Fruit fly (Drosophila melanogaster): ENCODE measurements around the gene CG7130.

Gene CG7130

dm6 chr3L:22078063-22078462 is 2.5 kb upstream of the CG7130 start (continued):
- TF ChIP-seq Mrtf (GFP tag; IDR thresholded peaks at IDR 0.05) (0 out of 3 replicates have a peak, but pooled peaks have one; percentile 39), fd64A (GFP tag; optimal IDR thresholded peaks at IDR 0.05) (no peak), CG1792 (GFP tag; optimal IDR thresholded peaks at IDR 0.05) (no peak), CG6689 (GFP tag; IDR thresholded peaks at IDR 0.05) (peak; percentile 55), CG6175 (GFP tag; IDR thresholded peaks at IDR 0.05) (no peak), D19B (GFP tag; optimal IDR thresholded peaks at IDR 0.05) (no peak), CG16813 (GFP tag; IDR thresholded peaks at IDR 0.05; ENCODE audit: partially characterized antibody) (peak; percentile 89), CG2199 (GFP tag; IDR thresholded peaks at IDR 0.05) (no peak), CG10366 (GFP tag; IDR thresholded peaks at IDR 0.05) (peak; percentile 62), onecut (GFP tag; IDR thresholded peaks at IDR 0.05) (peak; percentile 31), NC2α (GFP tag; optimal IDR thresholded peaks at IDR 0.05) (peak; percentile 2), mam (GFP tag; optimal IDR thresholded peaks at IDR 0.05) (peak; percentile 48), emc (GFP tag; optimal IDR thresholded peaks at IDR 0.05) (no peak), Oli (tag; optimal IDR thresholded peaks at IDR 0.05) (peak; percentile 45), H2.0 (GFP tag; IDR thresholded peaks at IDR 0.05) (no peak), unpg (GFP tag; optimal IDR thresholded peaks at IDR 0.05) (peak; percentile 63), CG32532 (GFP tag; IDR thresholded peaks at IDR 0.05) (peak; percentile 69), C15 (GFP tag; IDR thresholded peaks at IDR 0.05) (no peak), HHEX (GFP tag; optimal IDR thresholded peaks at IDR 0.05) (peak; percentile 50), CG6765 (GFP tag; optimal IDR thresholded peaks at IDR 0.05) (no peak), CG12236 (GFP tag; optimal IDR thresholded peaks at IDR 0.05) (no peak), Poxn (GFP tag; IDR thresholded peaks at IDR 0.05) (no peak), fd3F (GFP tag; optimal IDR thresholded peaks at IDR 0.05) (no peak), hkb (optimal IDR thresholded peaks at IDR 0.05) (no peak), hkb (GFP tag; IDR thresholded peaks at IDR 0.05) (peak; percentile 58; the same call in 1 of the 2 replicates), Lpt (GFP tag; optimal IDR thresholded peaks at IDR 0.05) (no peak), CG4707 (GFP tag; optimal IDR thresholded peaks at IDR 0.05) (no peak), eve (GFP tag; optimal IDR thresholded peaks at IDR 0.05) (no peak), CG7987 (GFP tag; optimal IDR thresholded peaks at IDR 0.05) (no peak), Sry-δ (GFP tag; optimal IDR thresholded peaks at IDR 0.05) (peak; percentile 74), CG32772 (GFP tag; IDR thresholded peaks at IDR 0.05) (no peak), Hand (GFP tag; optimal IDR thresholded peaks at IDR 0.05) (no peak), tio (GFP tag; optimal IDR thresholded peaks at IDR 0.05) (peak; percentile 35), Nf-YA (GFP tag; IDR thresholded peaks at IDR 0.05) (0 out of 2 replicates have a peak, but pooled peaks have one; percentile 19), Fer3 (tag; optimal IDR thresholded peaks at IDR 0.05) (peak; percentile 52), Hmr (GFP tag; optimal IDR thresholded peaks at IDR 0.05) (peak; percentile 57), CG11696 (GFP tag; IDR thresholded peaks at IDR 0.05) (peak; percentile 55; the same call in 1 of the 2 replicates), ro (GFP tag; IDR thresholded peaks at IDR 0.05) (no peak), Blimp-1 (GFP tag; optimal IDR thresholded peaks at IDR 0.05) (peak; percentile 53), caup (GFP tag; optimal IDR thresholded peaks at IDR 0.05; ENCODE audit: severe bottlenecking) (peak; percentile 39), Dad (GFP tag; optimal IDR thresholded peaks at IDR 0.05) (peak; percentile 2), Fer2 (tag; optimal IDR thresholded peaks at IDR 0.05) (no peak), CG17385 (GFP tag; optimal IDR thresholded peaks at IDR 0.05) (peak; percentile 46), Myb (GFP tag; optimal IDR thresholded peaks at IDR 0.05) (peak; percentile 15), lab (GFP tag; optimal IDR thresholded peaks at IDR 0.05) (peak; percentile 59), Hr51 (GFP tag; optimal IDR thresholded peaks at IDR 0.05) (peak; percentile 22 to 48), HLH3B (GFP tag; IDR thresholded peaks at IDR 0.05) (peak; percentile 56; the same call in 1 of the 2 replicates), slp2 (GFP tag; optimal IDR thresholded peaks at IDR 0.05) (peak; percentile 2), sima (GFP tag; optimal IDR thresholded peaks at IDR 0.05) (no peak), CG11093 (GFP tag; IDR thresholded peaks at IDR 0.05) (no peak), CG17912 (GFP tag; optimal IDR thresholded peaks at IDR 0.05) (no peak)

Data from whole organism, embryonic.